Fruit fly (Drosophila melanogaster): ENCODE measurements around the gene CG42395.

CG42395 gene

DNA sequence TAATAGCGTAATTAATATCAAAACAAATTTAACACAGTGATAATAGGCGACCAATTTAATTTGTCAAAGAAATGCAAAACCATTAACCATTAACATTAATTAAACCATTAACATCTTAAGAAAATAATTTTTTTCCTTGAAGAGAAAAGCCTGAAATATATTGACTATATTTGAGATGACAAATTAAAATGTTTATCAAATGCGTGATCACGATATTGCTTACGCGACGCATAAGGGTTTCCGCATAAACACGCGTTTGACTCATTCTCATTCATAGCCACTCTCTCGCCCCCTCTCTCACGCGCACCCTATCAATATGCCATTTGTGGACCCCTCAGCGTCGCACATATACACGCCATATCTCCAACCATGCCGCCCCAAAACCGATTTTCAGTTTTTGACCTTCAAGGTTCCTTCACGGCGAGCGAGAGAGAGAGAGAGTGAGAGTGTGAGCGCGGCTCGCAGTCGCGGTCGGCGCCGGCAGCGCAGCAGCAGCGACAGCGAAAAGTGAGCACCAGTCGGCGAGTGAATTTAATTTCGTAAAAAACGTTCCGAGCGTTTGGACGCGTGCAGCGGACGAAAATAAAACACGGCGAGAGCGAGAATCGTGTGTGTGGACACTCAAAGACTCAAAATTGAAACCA lies 9.4 kb upstream of the CG42395 start, which contains the start of gene Hex-A (continued):
- TF ChIP-seq esn (GFP tag; optimal IDR thresholded peaks at IDR 0.05) (peak; percentile 98), ss (GFP tag; optimal IDR thresholded peaks at IDR 0.05) (peak; percentile 99), CG4318 (GFP tag; optimal IDR thresholded peaks at IDR 0.05) (peak; percentile 89), CG7368 (GFP tag; optimal IDR thresholded peaks at IDR 0.05) (peak; percentile 85), CG10669 (GFP tag; optimal IDR thresholded peaks at IDR 0.05) (peak; percentile 97), Eip75B (GFP tag; optimal IDR thresholded peaks at IDR 0.05) (peak; percentile 98), CG8319 (GFP tag; optimal IDR thresholded peaks at IDR 0.05) (peak; percentile 92), CG8119 (GFP tag; IDR thresholded peaks at IDR 0.05) (peak; percentile 95), CG32006 (GFP tag; optimal IDR thresholded peaks at IDR 0.05) (peak; percentile 94), pdm3 (GFP tag; optimal IDR thresholded peaks at IDR 0.05) (peak; percentile 97), net (GFP tag; optimal IDR thresholded peaks at IDR 0.05) (peak; percentile 96), Gug (GFP tag; IDR thresholded peaks at IDR 0.05) (peak; percentile 91), fd85E (GFP tag; optimal IDR thresholded peaks at IDR 0.05) (peak; percentile 87), spab (GFP tag; optimal IDR thresholded peaks at IDR 0.05) (peak; percentile 94)

- TF ChIP-seq topi (GFP tag; optimal IDR thresholded peaks at IDR 0.05): no peak
- no peak for TF ChIP-seq CG11902 (GFP tag; optimal IDR thresholded peaks at IDR 0.05)
Observed at dm6 chrX:9584948-9585315, 8.9 kb upstream of the CG42395 start.

DNA sequence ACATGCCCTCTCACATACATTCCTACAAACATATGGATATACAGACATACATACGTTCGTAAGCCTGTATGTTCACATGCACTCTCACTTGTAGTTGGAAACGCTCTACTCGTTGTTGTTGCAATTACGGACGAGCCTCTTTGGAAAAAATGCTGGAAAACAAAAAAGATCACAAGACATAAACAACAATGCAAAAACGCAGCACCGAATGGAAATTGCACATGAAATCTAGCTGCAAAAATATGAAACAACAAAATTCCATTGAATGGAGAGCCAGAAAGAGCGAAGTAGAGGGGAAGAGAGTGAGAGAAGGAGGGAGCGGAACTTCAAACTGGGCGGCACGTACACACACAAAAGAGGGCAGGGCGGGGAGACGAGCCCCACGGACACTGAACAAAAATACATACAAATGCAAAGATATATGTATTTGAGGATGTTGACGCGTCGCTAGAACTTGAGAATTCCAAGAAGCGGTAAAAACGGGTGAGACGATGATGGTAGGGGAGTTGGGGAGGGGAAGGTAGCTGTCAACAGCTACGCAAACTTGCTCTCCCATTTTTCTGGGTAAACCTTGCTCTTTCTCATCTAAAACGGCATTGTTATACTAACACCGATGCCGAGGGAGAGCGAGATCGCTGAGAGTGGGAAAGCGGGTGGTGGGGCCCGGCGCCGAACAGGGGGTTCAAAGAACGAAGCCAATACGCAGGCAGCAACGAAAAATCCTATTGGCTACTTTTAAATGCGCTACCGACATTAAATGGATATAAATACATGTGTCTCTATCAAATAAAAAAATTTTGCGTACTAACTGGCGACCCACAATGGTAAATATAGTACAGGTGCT lies 8.3 kb upstream of the CG42395 start:
- TF ChIP-seq Eip78C (GFP tag) (peak; percentile 26), Lpt (GFP tag; optimal IDR thresholded peaks at IDR 0.05) (peak; percentile 39), cyc (GFP tag; optimal IDR thresholded peaks at IDR 0.05) (no peak), achi (GFP tag; optimal IDR thresholded peaks at IDR 0.05) (peak; percentile 31), fkh (GFP tag; optimal IDR thresholded peaks at IDR 0.05) (peak; percentile 91), CG9139 (GFP tag; optimal IDR thresholded peaks at IDR 0.05) (no peak), Hr39 (GFP tag; optimal IDR thresholded peaks at IDR 0.05) (peak; percentile 29), fd59A (GFP tag; optimal IDR thresholded peaks at IDR 0.05) (peak; percentile 31), spab (GFP tag; optimal IDR thresholded peaks at IDR 0.05) (no peak), pdm3 (GFP tag; optimal IDR thresholded peaks at IDR 0.05) (peak; percentile 35), CG6163 (GFP tag; IDR thresholded peaks at IDR 0.05) (peak; percentile 50; the same call in 2 of the 3 replicates), Hr38 (GFP tag; optimal IDR thresholded peaks at IDR 0.05) (no peak), OdsH (GFP tag; optimal IDR thresholded peaks at IDR 0.05) (peak; percentile 48), Sox15 (GFP tag; optimal IDR thresholded peaks at IDR 0.05) (peak; percentile 39), Sox102F (GFP tag; optimal IDR thresholded peaks at IDR 0.05) (no peak), CG10669 (GFP tag; optimal IDR thresholded peaks at IDR 0.05) (peak; percentile 30), CG4318 (GFP tag; optimal IDR thresholded peaks at IDR 0.05) (peak; percentile 66), svp (GFP tag) (peak; percentile 82), CG32006 (GFP tag; optimal IDR thresholded peaks at IDR 0.05) (peak; percentile 65), Hr4 (GFP tag; optimal IDR thresholded peaks at IDR 0.05) (peak; percentile 11), Ets21C (GFP tag; optimal IDR thresholded peaks at IDR 0.05) (no peak), dac (GFP tag; optimal IDR thresholded peaks at IDR 0.05) (peak; percentile 41), CG11902 (GFP tag; optimal IDR thresholded peaks at IDR 0.05) (no peak), CG11762 (GFP tag; optimal IDR thresholded peaks at IDR 0.05; ENCODE audit: insufficient read depth) (peak; percentile 27), CG6276 (GFP tag; optimal IDR thresholded peaks at IDR 0.05) (peak; percentile 36), vri (GFP tag; optimal IDR thresholded peaks at IDR 0.05) (peak; percentile 55), Blimp-1 (GFP tag; optimal IDR thresholded peaks at IDR 0.05) (peak; percentile 69), Ets96B (tag; optimal IDR thresholded peaks at IDR 0.05) (peak; percentile 34), CG10631 (GFP tag; optimal IDR thresholded peaks at IDR 0.05) (peak; percentile 19), CG8632 (GFP tag; optimal IDR thresholded peaks at IDR 0.05) (no peak), CG3032 (tag; optimal IDR thresholded peaks at IDR 0.05) (peak; percentile 54), eg (GFP tag; IDR thresholded peaks at IDR 0.05) (peak; percentile 55; the same call in 1 of the 3 replicates)
